Worm (Caenorhabditis elegans) whole organism, L4 larva: ENCODE results near the gene H03A11.13.

Experiments used
- F10B5.3 ChIP-seq: sonication (generic microtip); optimal IDR thresholded peaks from 2 replicates; lab custom pipeline; 2016; ENCODE audit warnings: mild to moderate bottlenecking, missing genetic modification characterization, missing compliant biosample characterization
- F44E2.7 ChIP-seq: fragments of 200-800 bp; sonication (Bioruptor generic); IDR thresholded peaks from 2 replicates; pipeline ENCODE4 v2.1.2; 2022; ENCODE audit warnings: missing genetic modification characterization, missing compliant biosample characterization
- F49E8.2 ChIP-seq: sonication (generic microtip); optimal IDR thresholded peaks from 2 replicates; lab custom pipeline; 2016; ENCODE audit warnings: missing compliant biosample characterization, mild to moderate bottlenecking, missing genetic modification characterization, borderline replicate concordance
- R02D3.7 ChIP-seq: fragments of 150-350 bp; sonication (generic microtip); optimal IDR thresholded peaks from 3 replicates; lab custom pipeline; 2014; ENCODE audit warnings: missing biosample characterization, missing genetic modification characterization
- T20F7.1 ChIP-seq: fragments of 200-800 bp; sonication (Bioruptor generic); optimal IDR thresholded peaks from 2 replicates; lab custom pipeline; 2018; ENCODE audit warnings: mild to moderate bottlenecking, missing genetic modification characterization, missing compliant biosample characterization
- T26A8.4 ChIP-seq: fragments of 200-800 bp; sonication (Bioruptor generic); IDR thresholded peaks from 2 replicates; pipeline ENCODE4 v1.3.6; 2022; ENCODE audit warnings: missing genetic modification characterization, missing compliant biosample characterization
- Y5F2A.4 ChIP-seq: fragments of 200-800 bp; sonication (Bioruptor generic); optimal IDR thresholded peaks from 2 replicates; lab custom pipeline; 2018; ENCODE audit warnings: mild to moderate bottlenecking, missing genetic modification characterization, missing compliant biosample characterization
- ZK546.5 ChIP-seq, 2 experiments: sonication (generic microtip); optimal IDR thresholded peaks; 2 replicates each; lab custom pipeline; 2017; ENCODE audit warnings: missing biosample characterization in 2 of 2, missing genetic modification characterization in 2 of 2
- aha-1 ChIP-seq: fragments of 150-350 bp; peaks from one replicate; lab custom pipeline; 2014; ENCODE audit warnings: missing biosample characterization, missing genetic modification characterization
- aly-2 ChIP-seq: sonication (generic microtip); optimal IDR thresholded peaks from 2 replicates; lab custom pipeline; 2018; ENCODE audit warnings: missing biosample characterization, missing genetic modification characterization
- arid-1 ChIP-seq: fragments of 200-800 bp; sonication (Bioruptor generic); conservative IDR thresholded peaks from 2 replicates; pipeline ENCODE4 v1.3.6; 2022; ENCODE audit warnings: missing genetic modification reagents, missing genetic modification characterization, missing compliant biosample characterization
- attf-4 ChIP-seq: sonication (generic microtip); optimal IDR thresholded peaks from 3 replicates; lab custom pipeline; 2017; ENCODE audit warnings: missing biosample characterization, missing genetic modification characterization
- ceh-20 ChIP-seq: fragments of 200-800 bp; sonication (Bioruptor generic); IDR thresholded peaks from 2 replicates; pipeline ENCODE4 v1.3.6; 2022; ENCODE audit warnings: missing genetic modification reagents, missing genetic modification characterization, missing compliant biosample characterization
- ceh-28 ChIP-seq: fragments of 150-350 bp; optimal IDR thresholded peaks from 2 replicates; lab custom pipeline; 2014; ENCODE audit warnings: missing biosample characterization, missing genetic modification reagents, missing genetic modification characterization
- ceh-44 ChIP-seq: fragments of 200-800 bp; sonication (Bioruptor generic); IDR thresholded peaks from 2 replicates; pipeline ENCODE4 v1.3.6; 2022; ENCODE audit warnings: missing genetic modification reagents, missing genetic modification characterization, missing compliant biosample characterization
- daf-16 ChIP-seq, 3 experiments: sonication (generic microtip); optimal IDR thresholded peaks; 2 replicates each; lab custom pipeline; 2016 to 2017; ENCODE audit warnings: missing genetic modification characterization in 3 of 3, missing genetic modification reagents in 3 of 3, mild to moderate bottlenecking in 2 of 3, missing compliant biosample characterization in 2 of 3, missing biosample characterization in 1 of 3, moderate library complexity in 1 of 3
- daf-19 ChIP-seq: fragments of 200-800 bp; sonication (Bioruptor generic); conservative IDR thresholded peaks from 2 replicates; pipeline ENCODE4 v1.3.6; 2022; ENCODE audit warnings: missing genetic modification characterization, missing compliant biosample characterization
- daf-8 ChIP-seq: fragments of 200-800 bp; sonication (Bioruptor generic); IDR thresholded peaks from 2 replicates; pipeline ENCODE4 v1.3.6; 2022; ENCODE audit warnings: missing genetic modification characterization, missing compliant biosample characterization
- dmd-6 ChIP-seq: fragments of 200-800 bp; sonication (Bioruptor generic); IDR thresholded peaks from 2 replicates; pipeline ENCODE4 v1.3.6; 2022; ENCODE audit warnings: missing genetic modification reagents, missing genetic modification characterization, missing compliant biosample characterization
- dmd-8 ChIP-seq: fragments of 200-800 bp; sonication (Bioruptor generic); IDR thresholded peaks from 2 replicates; pipeline ENCODE4 v1.3.6; 2022; ENCODE audit warnings: missing genetic modification characterization, missing compliant biosample characterization
- dpl-1 ChIP-seq: fragments of 150-350 bp; optimal IDR thresholded peaks from 2 replicates; lab custom pipeline; 2014; ENCODE audit warnings: missing biosample characterization, missing genetic modification reagents, missing genetic modification characterization
- duxl-1 ChIP-seq: sonication (generic microtip); optimal IDR thresholded peaks from 2 replicates; lab custom pipeline; 2016; ENCODE audit warnings: mild to moderate bottlenecking, missing genetic modification characterization, moderate library complexity, missing compliant biosample characterization; ENCODE audit not compliant: poor library complexity
- dve-1 ChIP-seq: sonication (generic microtip); optimal IDR thresholded peaks from 2 replicates; lab custom pipeline; 2017; ENCODE audit warnings: antibody characterized with exemption, mild to moderate bottlenecking, missing genetic modification characterization, missing compliant biosample characterization; ENCODE audit not compliant: insufficient read depth
- egl-27 ChIP-seq: sonication (generic microtip); optimal IDR thresholded peaks from 3 replicates; lab custom pipeline; 2017; ENCODE audit warnings: missing biosample characterization, missing genetic modification reagents, missing genetic modification characterization
- egl-43 ChIP-seq: fragments of 200-800 bp; sonication (Bioruptor generic); IDR thresholded peaks from 2 replicates; pipeline ENCODE4 v1.3.6; 2022; ENCODE audit warnings: missing genetic modification reagents, missing genetic modification characterization, missing compliant biosample characterization
- fkh-10 ChIP-seq: fragments of 150-350 bp; optimal IDR thresholded peaks from 2 replicates; lab custom pipeline; 2014; ENCODE audit warnings: missing biosample characterization, missing genetic modification reagents, missing genetic modification characterization
- hlh-11 ChIP-seq: fragments of 200-800 bp; sonication (Bioruptor generic); optimal IDR thresholded peaks from 2 replicates; lab custom pipeline; 2018; ENCODE audit warnings: mild to moderate bottlenecking, missing genetic modification characterization, missing compliant biosample characterization
- hmg-1.1 ChIP-seq: fragments of 200-800 bp; sonication (Bioruptor generic); IDR thresholded peaks from 2 replicates; pipeline ENCODE4 v1.3.6; 2022; ENCODE audit warnings: missing genetic modification reagents, missing genetic modification characterization, missing compliant biosample characterization
- lim-7 ChIP-seq: fragments of 200-800 bp; sonication (Bioruptor generic); IDR thresholded peaks from 2 replicates; pipeline ENCODE4 v1.3.6; 2022; ENCODE audit warnings: missing genetic modification characterization, missing compliant biosample characterization
- lin-13 ChIP-seq: fragments of 150-350 bp; optimal IDR thresholded peaks from 2 replicates; lab custom pipeline; 2014; ENCODE audit warnings: missing biosample characterization, missing genetic modification reagents, missing genetic modification characterization
- lin-38 ChIP-seq: fragments of 200-800 bp; sonication (Bioruptor generic); IDR thresholded peaks from 2 replicates; pipeline ENCODE4 v1.3.6; 2022; ENCODE audit warnings: missing genetic modification reagents, missing genetic modification characterization, missing compliant biosample characterization
- lsy-2 ChIP-seq, 2 experiments: fragments of 150-350 bp in 1 of 2; sonication (generic microtip) in 1 of 2; optimal IDR thresholded peaks; 2 replicates each; lab custom pipeline; 2014 to 2017; ENCODE audit warnings: missing biosample characterization in 2 of 2, missing genetic modification characterization in 2 of 2
- madf-5 ChIP-seq, 2 experiments: fragments of 200-800 bp; sonication (Bioruptor generic); IDR thresholded peaks; 2 replicates each; pipeline ENCODE4 v1.3.6; 2022; ENCODE audit warnings: missing compliant biosample characterization in 2 of 2, missing genetic modification characterization in 2 of 2
- mdl-1 ChIP-seq, 2 experiments: fragments of 150-350 bp in 1 of 2; sonication (generic microtip) in 1 of 2; optimal IDR thresholded peaks; 2 replicates each; lab custom pipeline; 2014 to 2017; ENCODE audit warnings: missing biosample characterization in 2 of 2, missing genetic modification characterization in 2 of 2
- mdt-29 ChIP-seq: fragments of 200-800 bp; sonication (Bioruptor generic); IDR thresholded peaks from 2 replicates; pipeline ENCODE4 v1.3.6; 2022; ENCODE audit warnings: missing genetic modification reagents, missing genetic modification characterization, missing compliant biosample characterization
- mep-1 ChIP-seq: fragments of 150-350 bp; sonication (generic microtip); optimal IDR thresholded peaks from 3 replicates; lab custom pipeline; 2014; ENCODE audit warnings: missing biosample characterization, missing genetic modification characterization
- mxl-3 ChIP-seq: fragments of 200-800 bp; sonication (Bioruptor generic); optimal IDR thresholded peaks from 2 replicates; lab custom pipeline; 2018; ENCODE audit warnings: mild to moderate bottlenecking, missing genetic modification characterization, missing compliant biosample characterization
- nhr-11 ChIP-seq: fragments of 150-350 bp; optimal IDR thresholded peaks from 2 replicates; lab custom pipeline; 2014; ENCODE audit warnings: missing biosample characterization, missing genetic modification characterization
- nhr-111 ChIP-seq: fragments of 200-800 bp; sonication (Bioruptor generic); optimal IDR thresholded peaks from 2 replicates; lab custom pipeline; 2018; ENCODE audit warnings: mild to moderate bottlenecking, missing genetic modification characterization, missing compliant biosample characterization
- nhr-237 ChIP-seq: sonication (generic microtip); optimal IDR thresholded peaks from 2 replicates; lab custom pipeline; 2017; ENCODE audit warnings: missing biosample characterization, missing genetic modification characterization
- nhr-41 ChIP-seq: fragments of 200-800 bp; sonication (Bioruptor generic); IDR thresholded peaks from 2 replicates; pipeline ENCODE4 v1.3.6; 2022; ENCODE audit warnings: missing genetic modification reagents, missing genetic modification characterization, missing compliant biosample characterization
- nhr-48 ChIP-seq: sonication (generic microtip); optimal IDR thresholded peaks from 2 replicates; lab custom pipeline; 2016; ENCODE audit warnings: mild to moderate bottlenecking, missing genetic modification characterization, missing compliant biosample characterization
- php-3 ChIP-seq: fragments of 200-800 bp; sonication (Bioruptor generic); IDR thresholded peaks from 2 replicates; pipeline ENCODE4 v1.3.6; 2022; ENCODE audit warnings: missing genetic modification reagents, missing genetic modification characterization, missing compliant biosample characterization
- pqm-1 ChIP-seq: sonication (generic microtip); optimal IDR thresholded peaks from 2 replicates; lab custom pipeline; 2017; ENCODE audit warnings: missing biosample characterization, missing genetic modification characterization
- set-16 ChIP-seq: fragments of 200-800 bp; sonication (Bioruptor generic); IDR thresholded peaks from 2 replicates; pipeline ENCODE4 v1.3.6; 2022; ENCODE audit warnings: missing genetic modification reagents, missing genetic modification characterization, missing compliant biosample characterization
- spr-1 ChIP-seq: sonication (generic microtip); optimal IDR thresholded peaks from 2 replicates; lab custom pipeline; 2016; ENCODE audit warnings: mild to moderate bottlenecking, missing genetic modification characterization, missing compliant biosample characterization
- spr-3 ChIP-seq: fragments of 200-800 bp; sonication (Bioruptor generic); optimal IDR thresholded peaks from 2 replicates; lab custom pipeline; 2018; ENCODE audit warnings: mild to moderate bottlenecking, missing genetic modification characterization, missing compliant biosample characterization
- unc-39 ChIP-seq: sonication (generic microtip); optimal IDR thresholded peaks from 2 replicates; lab custom pipeline; 2017; ENCODE audit warnings: missing biosample characterization, missing genetic modification characterization
- zag-1 ChIP-seq: fragments of 150-350 bp; optimal IDR thresholded peaks from 2 replicates; lab custom pipeline; 2014; ENCODE audit warnings: missing biosample characterization, missing genetic modification characterization
- zfp-2 ChIP-seq: sonication (generic microtip); optimal IDR thresholded peaks from 2 replicates; lab custom pipeline; 2016; ENCODE audit warnings: mild to moderate bottlenecking, missing genetic modification characterization, missing compliant biosample characterization
- zip-2 ChIP-seq: fragments of 150-350 bp; optimal IDR thresholded peaks from 2 replicates; lab custom pipeline; 2014; ENCODE audit warnings: missing biosample characterization, missing genetic modification characterization

Gene H03A11.13

DNA sequence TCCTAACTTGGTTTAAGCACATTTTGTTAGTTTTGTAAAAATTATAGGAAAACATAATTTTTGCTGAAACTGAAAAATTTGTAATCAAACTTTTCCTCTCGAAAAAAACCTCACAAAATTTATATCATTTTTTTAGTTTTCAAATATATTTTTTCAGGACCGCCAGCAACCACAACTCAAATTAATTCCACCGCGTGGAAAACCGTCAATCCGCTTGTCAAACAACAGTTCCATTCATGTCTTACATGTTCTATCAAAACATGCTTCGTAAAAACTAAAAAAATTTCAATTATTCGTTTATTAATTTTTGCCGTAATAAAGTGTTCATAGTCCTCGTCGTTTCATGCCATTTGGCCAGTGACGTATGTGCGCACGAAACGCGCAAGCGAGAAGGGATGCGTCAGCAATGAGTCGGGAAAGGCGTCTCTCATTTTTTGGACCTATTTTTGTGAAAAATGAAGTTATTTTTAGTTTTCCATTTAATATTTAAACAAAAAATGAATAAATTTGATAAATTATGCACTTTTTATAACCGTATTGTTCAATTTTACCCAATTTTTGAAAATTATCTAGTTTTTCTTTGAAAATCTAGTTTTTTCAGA lies 39.6 kb downstream of the H03A11.13 start, which contains the start of gene ucr-2.2 (continued):
- TF ChIP-seq nhr-111 (GFP tag; lab: Kevin White, UChicago) (no peak), zfp-2 (tag; lab: Kevin White, UChicago) (peak; percentile 12), dmd-6 (peak; percentile 77), F44E2.7 (GFP tag; lab: Robert Waterston, UW) (no peak), duxl-1 (peak; percentile 74), lin-13 (GFP tag; lab: Kevin White, UChicago) (peak; percentile 61), ceh-28 (tag; lab: Kevin White, UChicago) (no peak), zip-2 (tag; lab: Kevin White, UChicago) (peak; percentile 68), hmg-1.1 (peak; percentile 91), daf-8 (no peak), nhr-237 (tag; lab: Kevin White, UChicago) (no peak), egl-43 (0 out of 2 replicates have a peak, but pooled peaks have one; percentile 39), spr-3 (GFP tag; lab: Kevin White, UChicago) (peak; percentile 2), ceh-44 (GFP tag; lab: Robert Waterston, UW) (no peak), F10B5.3 (tag; lab: Kevin White, UChicago) (peak; percentile 49), pqm-1 (peak; percentile 45), dve-1 (tag; lab: Kevin White, UChicago) (peak; percentile 94), arid-1 (GFP tag; lab: Robert Waterston, UW) (peak; percentile 38; the same call in 1 of the 2 replicates), dpl-1 (GFP tag; lab: Kevin White, UChicago) (peak; percentile 83), fkh-10 (peak; percentile 35), aha-1 (peak; percentile 34), attf-4 (tag; lab: Kevin White, UChicago) (no peak), mxl-3 (GFP tag; lab: Kevin White, UChicago) (peak; percentile 74), nhr-11 (tag; lab: Kevin White, UChicago) (peak; percentile 56), egl-27 (tag; lab: Kevin White, UChicago) (no peak), ceh-20 (GFP tag; lab: Robert Waterston, UW) (peak; percentile 65), hlh-11 (peak; percentile 91), lim-7 (GFP tag; lab: Robert Waterston, UW) (no peak), lsy-2 (tag; optimal IDR thresholded peaks at IDR 0.05; lab: Kevin White, UChicago) (peak in 1 of 2 experiments; percentile 88), lin-38 (peak; percentile 78), Y5F2A.4 (GFP tag; lab: Kevin White, UChicago) (no peak), madf-5 (GFP tag; IDR thresholded peaks at IDR 0.05; lab: Robert Waterston, UW) (no peak), mep-1 (tag; lab: Kevin White, UChicago) (peak; percentile 95), R02D3.7 (tag; lab: Kevin White, UChicago) (no peak), T20F7.1 (no peak), nhr-48 (tag; lab: Kevin White, UChicago) (peak; percentile 72)

DNA sequence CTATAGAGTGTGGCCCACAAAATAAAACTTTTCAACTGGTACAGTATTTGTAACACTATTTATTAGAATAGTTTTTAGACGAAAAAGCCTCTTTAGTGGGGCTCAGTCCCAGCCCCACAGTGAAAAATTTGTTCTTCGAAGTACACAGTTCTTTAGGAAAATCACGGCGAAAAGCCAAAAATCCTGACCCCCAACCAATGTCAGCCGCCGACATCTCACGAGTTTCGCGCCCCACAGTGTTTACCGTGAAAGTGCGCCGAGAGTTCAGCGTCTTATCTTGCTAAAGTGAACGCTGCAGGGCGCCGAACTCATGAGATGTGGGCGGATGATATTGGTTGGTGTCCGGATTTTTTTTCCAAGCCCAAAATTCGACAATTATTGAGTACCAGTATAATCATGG lies 42.1 kb downstream of the H03A11.13 start:
- TF ChIP-seq dmd-8 (GFP tag; lab: Robert Waterston, UW) (no peak), T26A8.4 (0 out of 2 replicates have a peak, but pooled peaks have one; percentile 19), nhr-48 (tag; lab: Kevin White, UChicago) (no peak), ZK546.5 (tag; optimal IDR thresholded peaks at IDR 0.05; lab: Kevin White, UChicago) (no peak), spr-1 (no peak), dve-1 (tag; lab: Kevin White, UChicago) (peak; percentile 4), lin-13 (GFP tag; lab: Kevin White, UChicago) (no peak), mdl-1 (tag; optimal IDR thresholded peaks at IDR 0.05; lab: Kevin White, UChicago) (no peak), zag-1 (no peak), daf-16 (GFP tag; optimal IDR thresholded peaks at IDR 0.05; lab: Kevin White, UChicago) (no peak), daf-16 (tag; optimal IDR thresholded peaks at IDR 0.05; lab: Kevin White, UChicago) (peak; percentile 37), php-3 (no peak), set-16 (GFP tag; lab: Robert Waterston, UW) (no peak), ceh-28 (tag; lab: Kevin White, UChicago) (no peak), lsy-2 (tag; optimal IDR thresholded peaks at IDR 0.05; lab: Kevin White, UChicago) (no peak), nhr-41 (GFP tag; lab: Robert Waterston, UW) (no peak), mdt-29 (GFP tag; lab: Robert Waterston, UW) (no peak), F49E8.2 (no peak), unc-39 (tag; lab: Kevin White, UChicago) (no peak), daf-8 (no peak), daf-19 (GFP tag; lab: Robert Waterston, UW) (no peak), aly-2 (tag; lab: Kevin White, UChicago) (no peak)
